Worm (Caenorhabditis elegans) whole organism, L4 larva: ENCODE measurements around the gene sqv-4.
"Not testable (repeated sequence)": the region's sequence is repeated elsewhere in the genome, so short reads cannot be mapped to it uniquely, and the experiment has no call there.

Experiments used
- F10B5.3 ChIP-seq: sonication (generic microtip); optimal IDR thresholded peaks from 2 replicates; lab custom pipeline; 2016; ENCODE audit warnings: mild to moderate bottlenecking, missing genetic modification characterization, missing compliant biosample characterization
- F26F4.8 ChIP-seq: fragments of 200-800 bp; sonication (Bioruptor generic); conservative IDR thresholded peaks from 2 replicates; pipeline ENCODE4 v1.3.6; 2022; ENCODE audit warnings: missing genetic modification characterization, missing compliant biosample characterization
- F37D6.2 ChIP-seq: sonication (generic microtip); optimal IDR thresholded peaks from 2 replicates; lab custom pipeline; 2016; ENCODE audit warnings: mild to moderate bottlenecking, missing genetic modification characterization, missing compliant biosample characterization
- Y105C5A.15 ChIP-seq: fragments of 200-800 bp; sonication (Bioruptor generic); IDR thresholded peaks from 2 replicates; pipeline ENCODE4 v1.3.6; 2022; ENCODE audit warnings: missing genetic modification characterization, missing compliant biosample characterization
- Y5F2A.4 ChIP-seq: fragments of 200-800 bp; sonication (Bioruptor generic); optimal IDR thresholded peaks from 2 replicates; lab custom pipeline; 2018; ENCODE audit warnings: mild to moderate bottlenecking, missing genetic modification characterization, missing compliant biosample characterization
- ZK337.2 ChIP-seq: fragments of 200-800 bp; sonication (Bioruptor generic); IDR thresholded peaks from 2 replicates; pipeline ENCODE4 v1.3.6; 2022; ENCODE audit warnings: missing genetic modification reagents, missing genetic modification characterization, missing compliant biosample characterization
- ZK546.5 ChIP-seq, 2 experiments: sonication (generic microtip); optimal IDR thresholded peaks; 2 replicates each; lab custom pipeline; 2017; ENCODE audit warnings: missing biosample characterization in 2 of 2, missing genetic modification characterization in 2 of 2
- aha-1 ChIP-seq: fragments of 150-350 bp; peaks from one replicate; lab custom pipeline; 2014; ENCODE audit warnings: missing biosample characterization, missing genetic modification characterization
- arid-1 ChIP-seq: fragments of 200-800 bp; sonication (Bioruptor generic); conservative IDR thresholded peaks from 2 replicates; pipeline ENCODE4 v1.3.6; 2022; ENCODE audit warnings: missing genetic modification reagents, missing genetic modification characterization, missing compliant biosample characterization
- ceh-28 ChIP-seq: fragments of 150-350 bp; optimal IDR thresholded peaks from 2 replicates; lab custom pipeline; 2014; ENCODE audit warnings: missing biosample characterization, missing genetic modification reagents, missing genetic modification characterization
- ceh-32 ChIP-seq: sonication (generic microtip); optimal IDR thresholded peaks from 2 replicates; lab custom pipeline; 2016; ENCODE audit warnings: mild to moderate bottlenecking, missing genetic modification characterization, missing compliant biosample characterization; ENCODE audit not compliant: poor library complexity
- ceh-82 ChIP-seq: sonication (generic microtip); optimal IDR thresholded peaks from 2 replicates; lab custom pipeline; 2017; ENCODE audit warnings: missing biosample characterization, missing genetic modification characterization
- ces-1 ChIP-seq: fragments of 150-350 bp; sonication (generic microtip); optimal IDR thresholded peaks from 4 replicates; lab custom pipeline; 2014; ENCODE audit warnings: missing biosample characterization, missing genetic modification reagents, missing genetic modification characterization
- daf-12 ChIP-seq: fragments of 150-350 bp; optimal IDR thresholded peaks from 2 replicates; lab custom pipeline; 2014; ENCODE audit warnings: missing biosample characterization, missing genetic modification reagents, missing genetic modification characterization
- daf-19 ChIP-seq: fragments of 200-800 bp; sonication (Bioruptor generic); conservative IDR thresholded peaks from 2 replicates; pipeline ENCODE4 v1.3.6; 2022; ENCODE audit warnings: missing genetic modification characterization, missing compliant biosample characterization
- dve-1 ChIP-seq: sonication (generic microtip); optimal IDR thresholded peaks from 2 replicates; lab custom pipeline; 2017; ENCODE audit warnings: antibody characterized with exemption, mild to moderate bottlenecking, missing genetic modification characterization, missing compliant biosample characterization; ENCODE audit not compliant: insufficient read depth
- egl-27 ChIP-seq: sonication (generic microtip); optimal IDR thresholded peaks from 3 replicates; lab custom pipeline; 2017; ENCODE audit warnings: missing biosample characterization, missing genetic modification reagents, missing genetic modification characterization
- fkh-10 ChIP-seq: fragments of 150-350 bp; optimal IDR thresholded peaks from 2 replicates; lab custom pipeline; 2014; ENCODE audit warnings: missing biosample characterization, missing genetic modification reagents, missing genetic modification characterization
- hmg-1.1 ChIP-seq: fragments of 200-800 bp; sonication (Bioruptor generic); IDR thresholded peaks from 2 replicates; pipeline ENCODE4 v1.3.6; 2022; ENCODE audit warnings: missing genetic modification reagents, missing genetic modification characterization, missing compliant biosample characterization
- lin-1 ChIP-seq: fragments of 200-800 bp; sonication (Bioruptor generic); IDR thresholded peaks from 2 replicates; pipeline ENCODE4 v1.3.6; 2022; ENCODE audit warnings: missing genetic modification reagents, missing genetic modification characterization, missing compliant biosample characterization
- lin-38 ChIP-seq: fragments of 200-800 bp; sonication (Bioruptor generic); IDR thresholded peaks from 2 replicates; pipeline ENCODE4 v1.3.6; 2022; ENCODE audit warnings: missing genetic modification reagents, missing genetic modification characterization, missing compliant biosample characterization
- lin-39 ChIP-seq: fragments of 150-350 bp; optimal IDR thresholded peaks from 2 replicates; lab custom pipeline; 2014; ENCODE audit warnings: missing biosample characterization, missing genetic modification reagents, missing genetic modification characterization
- lsy-2 ChIP-seq, 2 experiments: fragments of 150-350 bp in 1 of 2; sonication (generic microtip) in 1 of 2; optimal IDR thresholded peaks; 2 replicates each; lab custom pipeline; 2014 to 2017; ENCODE audit warnings: missing biosample characterization in 2 of 2, missing genetic modification characterization in 2 of 2
- madf-9 ChIP-seq: fragments of 200-800 bp; sonication (Bioruptor generic); conservative IDR thresholded peaks from 2 replicates; pipeline ENCODE4 v1.3.6; 2022; ENCODE audit warnings: missing genetic modification reagents, missing genetic modification characterization, missing compliant biosample characterization
- mxl-2 ChIP-seq: fragments of 200-800 bp; sonication (Bioruptor generic); conservative IDR thresholded peaks from 2 replicates; pipeline ENCODE4 v1.3.6; 2022; ENCODE audit warnings: missing genetic modification reagents, missing genetic modification characterization, missing compliant biosample characterization
- nhr-102 ChIP-seq: sonication (generic microtip); optimal IDR thresholded peaks from 2 replicates; lab custom pipeline; 2016; ENCODE audit warnings: mild to moderate bottlenecking, missing genetic modification characterization, moderate library complexity, missing compliant biosample characterization
- nhr-25 ChIP-seq: sonication (generic microtip); optimal IDR thresholded peaks from 2 replicates; lab custom pipeline; 2017; ENCODE audit warnings: missing genetic modification characterization, mild to moderate bottlenecking, missing compliant biosample characterization, antibody characterized with exemption, moderate library complexity, borderline replicate concordance; ENCODE audit not compliant: insufficient read depth
- nhr-76 ChIP-seq: fragments of 150-350 bp; optimal IDR thresholded peaks from 2 replicates; lab custom pipeline; 2014; ENCODE audit warnings: missing biosample characterization, missing genetic modification characterization
- pha-4 ChIP-seq, 2 experiments: fragments of 150-350 bp in 1 of 2; fragments of 200-800 bp in 1 of 2; sonication (Bioruptor generic) in 1 of 2; IDR thresholded peaks in 1 of 2; optimal IDR thresholded peaks in 1 of 2; 2 replicates each; pipeline versions ENCODE4 v1.3.6 to Lab custom; 2014 to 2022; ENCODE audit warnings: missing genetic modification characterization in 2 of 2, missing genetic modification reagents in 2 of 2, missing biosample characterization in 1 of 2, missing compliant biosample characterization in 1 of 2
- rbr-2 ChIP-seq: sonication (generic microtip); optimal IDR thresholded peaks from 2 replicates; lab custom pipeline; 2016; ENCODE audit warnings: missing genotype, missing genetic modification characterization, missing compliant biosample characterization
- skn-1 ChIP-seq: fragments of 150-350 bp; optimal IDR thresholded peaks from 2 replicates; lab custom pipeline; 2014; ENCODE audit warnings: missing biosample characterization, missing genetic modification characterization
- unc-39 ChIP-seq: sonication (generic microtip); optimal IDR thresholded peaks from 2 replicates; lab custom pipeline; 2017; ENCODE audit warnings: missing biosample characterization, missing genetic modification characterization
- unc-62 ChIP-seq, 3 experiments: fragments of 150-350 bp in 1 of 3; sonication (generic microtip); optimal IDR thresholded peaks in 2 of 3; peaks in 1 of 3; 1 replicate in 1 of 3; 2 replicates in 2 of 3; lab custom pipeline; 2014 to 2017; ENCODE audit warnings: missing biosample characterization in 3 of 3, missing genetic modification characterization in 3 of 3, missing genetic modification reagents in 3 of 3, missing genotype in 1 of 3
- zag-1 ChIP-seq: fragments of 150-350 bp; optimal IDR thresholded peaks from 2 replicates; lab custom pipeline; 2014; ENCODE audit warnings: missing biosample characterization, missing genetic modification characterization
- zfp-3 ChIP-seq: fragments of 200-800 bp; sonication (Bioruptor generic); conservative IDR thresholded peaks from 2 replicates; pipeline ENCODE4 v1.3.6; 2022; ENCODE audit warnings: missing genetic modification reagents, missing genetic modification characterization, missing compliant biosample characterization
- zip-11 ChIP-seq: fragments of 200-800 bp; sonication (Bioruptor generic); IDR thresholded peaks from 2 replicates; pipeline ENCODE4 v1.3.6; 2022; ENCODE audit warnings: missing genetic modification characterization, missing compliant biosample characterization
- ztf-11 ChIP-seq: fragments of 150-350 bp; optimal IDR thresholded peaks from 2 replicates; lab custom pipeline; 2014; ENCODE audit warnings: missing biosample characterization, missing genetic modification characterization
- ztf-7 ChIP-seq: fragments of 150-350 bp; optimal IDR thresholded peaks from 2 replicates; lab custom pipeline; 2014; ENCODE audit warnings: missing biosample characterization, missing genetic modification characterization

The sqv-4 gene

ce11 chrV:10647043-10647611 lies 14.1 kb downstream of the sqv-4 start, which contains the start of the genes C32C4.3 and C32C4.16:
Gene C32C4.3, minus strand, starts transcription at chrV:10647143.
Gene C32C4.16, plus strand, starts transcription at chrV:10647561.
- no peak for TF ChIP-seq hmg-1.1 (GFP tag; lab: Robert Waterston, UW)
- no peak for TF ChIP-seq dve-1 (tag; lab: Kevin White, UChicago)
- TF ChIP-seq lin-1: no peak
- TF ChIP-seq zip-11 (GFP tag; lab: Robert Waterston, UW): no peak
- TF ChIP-seq rbr-2 (tag; lab: Kevin White, UChicago): no peak
- no peak for TF ChIP-seq ces-1
- TF ChIP-seq mxl-2 (GFP tag; lab: Robert Waterston, UW): no peak
- TF ChIP-seq daf-19: no peak
- TF ChIP-seq unc-62 (GFP tag; optimal IDR thresholded peaks at IDR 0.05 in 1 of 2; lab: Kevin White, UChicago): no peak
- no peak for TF ChIP-seq unc-62 (tag; optimal IDR thresholded peaks at IDR 0.05; lab: Kevin White, UChicago)
- TF ChIP-seq zag-1: no peak

ce11 chrV:10640977-10641376 lies 20.3 kb downstream of the sqv-4 start:
- TF ChIP-seq madf-9 (no peak), ceh-28 (tag; lab: Kevin White, UChicago) (no peak), daf-19 (no peak), nhr-25 (no peak), Y5F2A.4 (GFP tag; lab: Kevin White, UChicago) (no peak), aha-1 (tag; lab: Kevin White, UChicago) (peak; percentile 73), lsy-2 (tag; optimal IDR thresholded peaks at IDR 0.05; lab: Kevin White, UChicago) (no peak), lin-38 (no peak), unc-39 (tag; lab: Kevin White, UChicago) (no peak), ztf-11 (tag; lab: Kevin White, UChicago) (no peak), arid-1 (GFP tag; lab: Robert Waterston, UW) (no peak), unc-62 (GFP tag; optimal IDR thresholded peaks at IDR 0.05 in 1 of 2; lab: Kevin White, UChicago) (peak in 1 of 2 experiments; percentile 51), unc-62 (tag; optimal IDR thresholded peaks at IDR 0.05; lab: Kevin White, UChicago) (no peak), ZK337.2 (no peak), ceh-82 (tag; lab: Kevin White, UChicago) (no peak), lin-39 (tag; lab: Kevin White, UChicago) (no peak), nhr-76 (tag; lab: Kevin White, UChicago) (no peak), ztf-7 (tag; lab: Kevin White, UChicago) (no peak), F10B5.3 (no peak), fkh-10 (GFP tag; lab: Kevin White, UChicago) (peak; percentile 29), F37D6.2 (tag; lab: Kevin White, UChicago) (no peak), Y105C5A.15 (GFP tag; lab: Robert Waterston, UW) (no peak)
- TF ChIP-seq, all 104 proteins: peak for 3

ce11 chrV:10638515-10638914 lies 22.8 kb downstream of the sqv-4 start:
- TF ChIP-seq pha-4 (GFP tag; IDR thresholded peaks at IDR 0.05; lab: Robert Waterston, UW) (peak; percentile 47; the same call in 1 of the 2 replicates), F26F4.8 (GFP tag; lab: Robert Waterston, UW) (0 out of 2 replicates have a peak, but pooled peaks have one; percentile 33)
- not testable (repeated sequence) for TF ChIP-seq pha-4 (tag; optimal IDR thresholded peaks at IDR 0.05; lab: Kevin White, UChicago)

ce11 chrV:10635722-10636121 lies 25.5 kb downstream of the sqv-4 start, which contains the start of gene kvs-2:
Gene kvs-2, plus strand, starts transcription at chrV:10636022.
- TF ChIP-seq F26F4.8 (GFP tag; lab: Robert Waterston, UW) (no peak), zag-1 (no peak), ceh-32 (no peak), ceh-82 (tag; lab: Kevin White, UChicago) (no peak), nhr-76 (tag; lab: Kevin White, UChicago) (no peak), daf-19 (no peak), lsy-2 (tag; optimal IDR thresholded peaks at IDR 0.05; lab: Kevin White, UChicago) (no peak), zfp-3 (GFP tag; lab: Robert Waterston, UW) (no peak), daf-12 (tag; lab: Kevin White, UChicago) (no peak), nhr-102 (tag; lab: Kevin White, UChicago) (no peak), egl-27 (tag; lab: Kevin White, UChicago) (no peak), ZK546.5 (tag; optimal IDR thresholded peaks at IDR 0.05; lab: Kevin White, UChicago) (no peak), skn-1 (no peak)
